Worm (Caenorhabditis elegans) whole organism, L4 larva: ENCODE data around the gene nlp-11.
"Not testable (repeated sequence)": the region's sequence is repeated elsewhere in the genome, so short reads cannot be mapped to it uniquely, and the experiment has no call there.

Experiments
- F26F4.8 ChIP-seq: fragments of 200-800 bp; sonication (Bioruptor generic); conservative IDR thresholded peaks from 2 replicates; pipeline ENCODE4 v1.3.6; 2022; ENCODE audit warnings: missing genetic modification characterization, missing compliant biosample characterization
- Y48G9A.11 ChIP-seq: fragments of 200-800 bp; sonication (Bioruptor generic); IDR thresholded peaks from 2 replicates; pipeline ENCODE4 v1.3.6; 2022; ENCODE audit warnings: missing genetic modification reagents, missing genetic modification characterization, missing compliant biosample characterization
- aly-2 ChIP-seq: sonication (generic microtip); optimal IDR thresholded peaks from 2 replicates; lab custom pipeline; 2018; ENCODE audit warnings: missing biosample characterization, missing genetic modification characterization
- fkh-10 ChIP-seq: fragments of 150-350 bp; optimal IDR thresholded peaks from 2 replicates; lab custom pipeline; 2014; ENCODE audit warnings: missing biosample characterization, missing genetic modification reagents, missing genetic modification characterization
- lin-38 ChIP-seq: fragments of 200-800 bp; sonication (Bioruptor generic); IDR thresholded peaks from 2 replicates; pipeline ENCODE4 v1.3.6; 2022; ENCODE audit warnings: missing genetic modification reagents, missing genetic modification characterization, missing compliant biosample characterization
- lir-3 ChIP-seq: sonication (generic microtip); optimal IDR thresholded peaks from 2 replicates; lab custom pipeline; 2016; ENCODE audit warnings: mild to moderate bottlenecking, missing genetic modification characterization, missing compliant biosample characterization
- nhr-10 ChIP-seq: fragments of 150-350 bp; optimal IDR thresholded peaks from 2 replicates; lab custom pipeline; 2014; ENCODE audit warnings: missing biosample characterization, missing genetic modification characterization
- nhr-237 ChIP-seq: sonication (generic microtip); optimal IDR thresholded peaks from 2 replicates; lab custom pipeline; 2017; ENCODE audit warnings: missing biosample characterization, missing genetic modification characterization
- nhr-28 ChIP-seq: fragments of 150-350 bp; optimal IDR thresholded peaks from 2 replicates; lab custom pipeline; 2014; ENCODE audit warnings: missing biosample characterization, missing genetic modification characterization
- nhr-6 ChIP-seq: fragments of 150-350 bp; optimal IDR thresholded peaks from 2 replicates; lab custom pipeline; 2014; ENCODE audit warnings: missing biosample characterization, missing genetic modification characterization
- pha-4 ChIP-seq, 2 experiments: fragments of 150-350 bp in 1 of 2; fragments of 200-800 bp in 1 of 2; sonication (Bioruptor generic) in 1 of 2; IDR thresholded peaks in 1 of 2; optimal IDR thresholded peaks in 1 of 2; 2 replicates each; pipeline versions ENCODE4 v1.3.6 to Lab custom; 2014 to 2022; ENCODE audit warnings: missing genetic modification characterization in 2 of 2, missing genetic modification reagents in 2 of 2, missing biosample characterization in 1 of 2, missing compliant biosample characterization in 1 of 2
- snpc-1.2 ChIP-seq: fragments of 200-800 bp; sonication (Bioruptor generic); IDR thresholded peaks from 2 replicates; pipeline ENCODE4 v1.3.6; 2022; ENCODE audit warnings: missing genetic modification reagents, missing genetic modification characterization, missing compliant biosample characterization
- unc-62 ChIP-seq, 3 experiments: fragments of 150-350 bp in 1 of 3; sonication (generic microtip); optimal IDR thresholded peaks in 2 of 3; peaks in 1 of 3; 1 replicate in 1 of 3; 2 replicates in 2 of 3; lab custom pipeline; 2014 to 2017; ENCODE audit warnings: missing biosample characterization in 3 of 3, missing genetic modification characterization in 3 of 3, missing genetic modification reagents in 3 of 3, missing genotype in 1 of 3
- ztf-11 ChIP-seq: fragments of 150-350 bp; optimal IDR thresholded peaks from 2 replicates; lab custom pipeline; 2014; ENCODE audit warnings: missing biosample characterization, missing genetic modification characterization

DNA sequence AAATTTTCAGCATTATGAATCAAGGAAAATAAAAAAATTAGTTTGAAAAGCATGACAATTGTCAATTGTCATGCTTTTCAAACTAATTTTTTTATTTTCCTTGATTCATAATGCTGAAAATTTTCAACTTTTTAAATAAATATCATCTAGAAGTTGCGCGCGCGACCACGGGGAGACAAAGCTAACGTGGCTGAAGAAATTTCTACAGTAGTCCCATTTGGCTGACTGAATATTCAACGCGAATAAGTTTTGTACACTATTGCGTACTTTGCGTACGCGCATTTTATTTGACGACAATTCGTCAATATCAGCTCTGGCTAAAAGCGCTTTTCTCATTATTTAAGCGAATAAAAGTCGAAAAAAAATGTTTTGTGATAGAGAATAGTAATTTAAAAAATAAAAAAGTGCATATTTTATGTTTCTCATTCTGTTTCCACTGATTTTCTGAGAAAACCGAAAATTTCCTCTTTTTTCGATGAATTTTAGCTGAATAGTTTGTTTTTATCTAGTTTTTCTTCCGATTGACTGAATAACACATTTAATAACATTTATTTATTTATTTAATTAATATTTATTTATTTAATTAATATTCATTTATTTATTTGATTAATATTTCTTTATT, 27.0 kb upstream of the nlp-11 start, which contains the start of gene Y53C12A.11:
- TF ChIP-seq nhr-28; F26F4.8 (GFP tag; lab: Robert Waterston, UW); aly-2; lir-3; nhr-6; nhr-237; pha-4 (GFP tag; IDR thresholded peaks at IDR 0.05; lab: Robert Waterston, UW); pha-4 (tag; optimal IDR thresholded peaks at IDR 0.05; lab: Kevin White, UChicago); nhr-10 (tag; lab: Kevin White, UChicago); unc-62 (GFP tag; optimal IDR thresholded peaks at IDR 0.05 in 1 of 2; lab: Kevin White, UChicago); unc-62 (tag; optimal IDR thresholded peaks at IDR 0.05; lab: Kevin White, UChicago); fkh-10 (GFP tag; lab: Kevin White, UChicago); ztf-11: not testable (repeated sequence)
- TF ChIP-seq Y48G9A.11 (GFP tag; lab: Robert Waterston, UW) (peak; percentile 86), lin-38 (GFP tag; lab: Robert Waterston, UW) (peak; percentile 77), snpc-1.2 (GFP tag; lab: Robert Waterston, UW) (0 out of 2 replicates have a peak, but pooled peaks have one; percentile 24)
